Fruit fly (Drosophila melanogaster) whole organism, embryonic: ENCODE results near the gene CG34258.

Experiments used
- CG12769 ChIP-seq: fragments of 200-800 bp; sonication (Bioruptor generic); optimal IDR thresholded peaks from 2 replicates; lab custom pipeline; 2019; ENCODE audit warnings: missing biosample characterization, mild to moderate bottlenecking, missing genetic modification characterization, moderate library complexity
- CG17612 ChIP-seq: fragments of 200-800 bp; sonication (Bioruptor generic); IDR thresholded peaks from 2 replicates; pipeline ENCODE4 v1.3.6; 2022; ENCODE audit warnings: missing biosample characterization, missing genetic modification characterization
- CG34376 ChIP-seq: fragments of 200-800 bp; sonication (Bioruptor generic); optimal IDR thresholded peaks from 2 replicates; lab custom pipeline; 2018; ENCODE audit warnings: missing biosample characterization, mild to moderate bottlenecking, missing genetic modification characterization
- Deaf1 ChIP-seq: fragments of 200-800 bp; optimal IDR thresholded peaks from 3 replicates; lab custom pipeline; 2019; ENCODE audit warnings: missing biosample characterization, mild to moderate bottlenecking, missing genetic modification characterization, moderate library complexity
- Pdp1 ChIP-seq, 2 experiments: fragments of 200-800 bp; sonication (Bioruptor generic); optimal IDR thresholded peaks; 3 replicates each; lab custom pipeline; 2016; ENCODE audit warnings: missing biosample characterization in 2 of 2, missing genetic modification characterization in 2 of 2, mild to moderate bottlenecking in 1 of 2, moderate library complexity in 1 of 2
- chinmo ChIP-seq: fragments of 200-800 bp; sonication (Bioruptor generic); IDR thresholded peaks from 4 replicates; pipeline ENCODE4 v1.3.6; 2022; ENCODE audit warnings: missing biosample characterization, missing genetic modification characterization; ENCODE audit not compliant: partially characterized antibody
- cwo ChIP-seq: fragments of 200-800 bp; sonication (Bioruptor generic); optimal IDR thresholded peaks from 3 replicates; lab custom pipeline; 2017; ENCODE audit warnings: missing biosample characterization, missing genetic modification characterization, mild to moderate bottlenecking, moderate library complexity, missing genetic modification reagents

Gene CG34258

DNA sequence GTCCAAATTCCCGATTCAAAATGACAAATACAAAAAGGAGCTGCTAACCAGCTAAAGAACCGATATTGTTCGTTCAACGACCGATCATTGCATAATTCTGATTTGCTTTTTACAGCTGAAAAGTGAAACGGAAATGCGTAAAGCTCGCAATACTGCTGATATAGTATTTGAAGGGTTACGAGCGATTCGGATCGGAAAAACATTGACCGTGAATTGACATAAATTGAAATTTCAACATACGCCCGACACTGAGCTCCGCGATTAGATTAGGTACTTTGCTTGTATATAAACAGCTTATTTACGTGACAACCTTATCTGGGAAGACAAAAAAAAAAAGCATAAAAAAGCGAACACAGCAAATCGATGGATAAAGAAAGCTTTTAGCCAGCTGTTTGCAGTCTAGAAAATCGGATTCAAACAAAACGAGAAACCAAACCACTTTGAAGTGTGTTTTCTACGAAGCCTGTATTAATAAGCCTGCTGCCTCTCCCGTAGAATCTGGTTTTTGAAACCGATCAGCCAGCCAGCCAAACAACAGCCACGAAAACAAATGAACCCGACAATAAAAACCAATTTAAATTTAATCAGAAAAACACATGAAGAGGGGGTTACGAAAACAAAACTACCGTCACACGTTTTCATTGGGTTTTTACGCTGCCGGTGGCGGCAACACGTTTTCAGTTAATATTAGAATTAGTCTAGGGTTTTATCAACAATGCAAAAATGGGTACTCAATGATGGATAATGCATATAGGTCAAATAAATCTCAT lies 50.1 kb downstream of the CG34258 start (continued):
- TF ChIP-seq Deaf1 (tag; lab: Kevin White, UChicago) = peak; percentile 30
- peak; percentile 82 for TF ChIP-seq cwo
- TF ChIP-seq CG17612 (GFP tag; lab: Robert Waterston, UW) = no peak
- peak in 1 of 2 experiments; percentile 96 for TF ChIP-seq Pdp1 (GFP tag; optimal IDR thresholded peaks at IDR 0.05; lab: Kevin White, UChicago)
- TF ChIP-seq chinmo = peak; percentile 79; the same call in 2 of the 4 replicates
- peak; percentile 16 for TF ChIP-seq CG12769 (tag; lab: Kevin White, UChicago)
- TF ChIP-seq CG34376 = peak; percentile 84
- TF ChIP-seq, all 482 proteins: peak for 25
